Worm (Caenorhabditis elegans): ENCODE data around the gene asp-5.

asp-5 gene

ce11 chrV:8235331-8235730 lies 36.9 kb upstream of the asp-5 start (continued):
- peak; percentile 39; the same call in 1 of the 2 replicates for TF ChIP-seq nhr-42 (GFP tag; IDR thresholded peaks at IDR 0.05)
- no peak for TF ChIP-seq ceh-82 (tag; optimal IDR thresholded peaks at IDR 0.05)
- TF ChIP-seq hmg-1.1 (GFP tag; IDR thresholded peaks at IDR 0.05): peak; percentile 55
- TF ChIP-seq egl-27 (tag; optimal IDR thresholded peaks at IDR 0.05): no peak
- TF ChIP-seq sdz-12 (GFP tag; optimal IDR thresholded peaks at IDR 0.05): peak; percentile 2
- 0 out of 2 replicates have a peak, but pooled peaks have one; percentile 45 for TF ChIP-seq F26F4.8 (GFP tag; conservative IDR thresholded peaks at IDR 0.05)
- no peak for TF ChIP-seq nhr-237 (tag; optimal IDR thresholded peaks at IDR 0.05)
- TF ChIP-seq dpl-1 (GFP tag; optimal IDR thresholded peaks at IDR 0.05): no peak
- TF ChIP-seq fos-1 (tag; optimal IDR thresholded peaks at IDR 0.05): no peak
- TF ChIP-seq aha-1 (tag): no peak
- no peak for TF ChIP-seq F37D6.2 (tag; optimal IDR thresholded peaks at IDR 0.05)
- no peak for TF ChIP-seq lin-1 (GFP tag; IDR thresholded peaks at IDR 0.05)
- peak; percentile 66 for TF ChIP-seq dve-1 (tag; optimal IDR thresholded peaks at IDR 0.05; ENCODE audit: insufficient read depth)
- TF ChIP-seq duxl-1 (tag; optimal IDR thresholded peaks at IDR 0.05; ENCODE audit: poor library complexity): no peak
- peak; percentile 20 for TF ChIP-seq zfp-2 (tag; optimal IDR thresholded peaks at IDR 0.05)
- TF ChIP-seq snpc-1.2 (GFP tag; IDR thresholded peaks at IDR 0.05): peak; percentile 65
- TF ChIP-seq zip-11 (GFP tag; IDR thresholded peaks at IDR 0.05): no peak
- TF ChIP-seq hif-1 (tag; optimal IDR thresholded peaks at IDR 0.05): no peak
- peak; percentile 13 for TF ChIP-seq nhr-28 (tag; optimal IDR thresholded peaks at IDR 0.05)
- no peak for TF ChIP-seq unc-130 (GFP tag; optimal IDR thresholded peaks at IDR 0.05)
- no peak for TF ChIP-seq arid-1 (GFP tag; conservative IDR thresholded peaks at IDR 0.05)
- TF ChIP-seq ceh-20 (GFP tag; IDR thresholded peaks at IDR 0.05): no peak
- TF ChIP-seq lin-29 (GFP tag; IDR thresholded peaks at IDR 0.05): no peak
- TF ChIP-seq mes-2 (tag; optimal IDR thresholded peaks at IDR 0.05; ENCODE audit: poor library complexity, severe bottlenecking): no peak
- no peak; the same call in 1 of the 2 replicates for TF ChIP-seq Y48G9A.11 (GFP tag; IDR thresholded peaks at IDR 0.05)
- TF ChIP-seq mdt-29 (GFP tag; IDR thresholded peaks at IDR 0.05): no peak
- no peak for TF ChIP-seq ces-1 (GFP tag; optimal IDR thresholded peaks at IDR 0.05)
- TF ChIP-seq vab-7 (GFP tag; IDR thresholded peaks at IDR 0.05): peak; percentile 41; the same call in 1 of the 2 replicates
- TF ChIP-seq daf-8 (GFP tag; IDR thresholded peaks at IDR 0.05): no peak
- no peak for TF ChIP-seq set-16 (GFP tag; IDR thresholded peaks at IDR 0.05)
- TF ChIP-seq pha-4 (GFP tag; IDR thresholded peaks at IDR 0.05): no peak
- no peak for TF ChIP-seq pha-4 (tag; optimal IDR thresholded peaks at IDR 0.05)
- TF ChIP-seq jun-1 (tag; optimal IDR thresholded peaks at IDR 0.05): no peak
- no peak for TF ChIP-seq T20F7.1 (GFP tag; optimal IDR thresholded peaks at IDR 0.05)
- TF ChIP-seq Y5F2A.4 (GFP tag; optimal IDR thresholded peaks at IDR 0.05): no peak
- no peak for TF ChIP-seq tra-1 (GFP tag; IDR thresholded peaks at IDR 0.05)
- 0 out of 2 replicates have a peak, but pooled peaks have one; percentile 32 for TF ChIP-seq nhr-41 (GFP tag; IDR thresholded peaks at IDR 0.05)
- no peak for TF ChIP-seq unc-39 (tag; optimal IDR thresholded peaks at IDR 0.05)
- no peak for TF ChIP-seq lin-15B (tag; optimal IDR thresholded peaks at IDR 0.05)
- no peak for TF ChIP-seq ceh-44 (GFP tag; IDR thresholded peaks at IDR 0.05)
- TF ChIP-seq snpc-4 (tag; optimal IDR thresholded peaks at IDR 0.05): peak; percentile 61
- TF ChIP-seq nhr-77 (tag; optimal IDR thresholded peaks at IDR 0.05): no peak
- TF ChIP-seq lin-13 (GFP tag; optimal IDR thresholded peaks at IDR 0.05): no peak
- no peak for TF ChIP-seq ZK546.5 (tag; optimal IDR thresholded peaks at IDR 0.05)
- TF ChIP-seq nhr-10 (tag; optimal IDR thresholded peaks at IDR 0.05): no peak
- TF ChIP-seq Y105C5A.15 (GFP tag; IDR thresholded peaks at IDR 0.05): no peak
- TF ChIP-seq pqm-1 (tag; optimal IDR thresholded peaks at IDR 0.05): no peak
- TF ChIP-seq zag-1 (tag; optimal IDR thresholded peaks at IDR 0.05): no peak
- TF ChIP-seq daf-19 (GFP tag; conservative IDR thresholded peaks at IDR 0.05): no peak
- TF ChIP-seq Y75B8A.6 (GFP tag; IDR thresholded peaks at IDR 0.05): no peak
- no peak for TF ChIP-seq lin-38 (GFP tag; IDR thresholded peaks at IDR 0.05)
- TF ChIP-seq dmd-8 (GFP tag; IDR thresholded peaks at IDR 0.05): 0 out of 2 replicates have a peak, but pooled peaks have one; percentile 32
